Fruit fly (Drosophila melanogaster) whole organism, prepupa: ENCODE results near the gene CG14042.

Experiments
- CG3919 ChIP-seq: fragments of 200-800 bp; sonication (Bioruptor generic); optimal IDR thresholded peaks from 3 replicates; lab custom pipeline; 2016; ENCODE audit warnings: missing biosample characterization, missing genetic modification characterization
- CG4318 ChIP-seq: fragments of 200-800 bp; sonication (Bioruptor generic); optimal IDR thresholded peaks from 3 replicates; lab custom pipeline; 2017; ENCODE audit warnings: missing biosample characterization, mild to moderate bottlenecking, missing genetic modification characterization
- Hr39 ChIP-seq: fragments of 200-800 bp; sonication (Bioruptor generic); optimal IDR thresholded peaks from 2 replicates; lab custom pipeline; 2016; ENCODE audit warnings: missing biosample characterization, missing genetic modification characterization
- OdsH ChIP-seq: fragments of 200-800 bp; sonication (Bioruptor generic); optimal IDR thresholded peaks from 3 replicates; lab custom pipeline; 2016; ENCODE audit warnings: missing biosample characterization, missing genetic modification characterization
- Sox102F ChIP-seq: fragments of 200-800 bp; sonication (Bioruptor generic); optimal IDR thresholded peaks from 2 replicates; lab custom pipeline; 2016; ENCODE audit warnings: missing biosample characterization, mild to moderate bottlenecking, missing genetic modification characterization
- dsx ChIP-seq: fragments of 200-800 bp; optimal IDR thresholded peaks from 3 replicates; lab custom pipeline; 2019; ENCODE audit warnings: missing biosample characterization, mild to moderate bottlenecking, missing genetic modification characterization, moderate library complexity; ENCODE audit not compliant: poor library complexity, severe bottlenecking
- fd59A ChIP-seq: fragments of 200-800 bp; sonication (Bioruptor generic); optimal IDR thresholded peaks from 2 replicates; lab custom pipeline; 2017; ENCODE audit warnings: missing biosample characterization, mild to moderate bottlenecking, missing genetic modification characterization, missing genetic modification reagents
- fd85E ChIP-seq: fragments of 200-800 bp; sonication (Bioruptor generic); optimal IDR thresholded peaks from 3 replicates; lab custom pipeline; 2016; ENCODE audit warnings: missing biosample characterization, missing genetic modification characterization
- lz ChIP-seq: fragments of 200-800 bp; sonication (Bioruptor generic); optimal IDR thresholded peaks from 3 replicates; lab custom pipeline; 2016; ENCODE audit warnings: missing biosample characterization, missing genetic modification characterization

DNA sequence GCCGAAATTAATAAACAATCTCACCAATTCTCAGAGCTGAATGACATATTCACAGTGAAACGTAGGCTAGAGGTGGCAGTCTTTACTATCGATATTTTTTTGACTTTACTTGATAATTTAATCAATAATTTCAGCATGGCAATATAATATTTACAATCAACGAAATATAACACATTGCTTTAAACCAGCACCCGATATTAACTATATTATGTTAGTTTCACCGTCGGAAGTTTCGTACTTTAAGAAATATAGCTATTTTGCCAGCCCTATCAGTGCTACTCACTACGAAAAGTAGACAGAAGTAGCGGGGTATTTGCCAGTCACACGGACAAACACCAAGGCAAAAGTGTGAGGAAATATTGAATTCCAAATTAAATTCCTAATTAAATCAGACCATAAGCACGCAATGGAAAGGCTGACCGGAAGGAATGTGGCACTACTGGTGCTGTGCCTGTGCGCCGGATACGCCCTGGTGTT is 26.7 kb upstream of the CG14042 start, which contains the start of the genes CG31917, Tfb5 and SelT:
- TF ChIP-seq Sox102F (GFP tag; lab: Kevin White, UChicago) (no peak), fd85E (GFP tag; lab: Kevin White, UChicago) (no peak), CG4318 (GFP tag; lab: Kevin White, UChicago) (no peak), lz (GFP tag; lab: Kevin White, UChicago) (peak; percentile 65), CG3919 (GFP tag; lab: Kevin White, UChicago) (no peak), fd59A (no peak), Hr39 (peak; percentile 65), dsx (GFP tag; lab: Kevin White, UChicago) (no peak), OdsH (GFP tag; lab: Kevin White, UChicago) (no peak)
